Worm (Caenorhabditis elegans) whole organism, young adult: ENCODE results near the gene F35C5.3.

Source experiments
- B0336.3 ChIP-seq: fragments of 200-800 bp; sonication (Bioruptor generic); IDR thresholded peaks from 2 replicates; pipeline ENCODE4 v1.3.6; 2022; ENCODE audit warnings: missing genetic modification characterization, missing compliant biosample characterization
- C06A6.2 ChIP-seq: fragments of 200-800 bp; sonication (Bioruptor generic); conservative IDR thresholded peaks from 2 replicates; pipeline ENCODE4 v1.3.6; 2022; ENCODE audit warnings: missing genetic modification characterization, missing compliant biosample characterization
- F23B12.7 ChIP-seq: sonication (generic microtip); optimal IDR thresholded peaks from 2 replicates; lab custom pipeline; 2017; ENCODE audit warnings: missing genetic modification characterization, mild to moderate bottlenecking, missing compliant biosample characterization, antibody characterized with exemption, moderate library complexity; ENCODE audit not compliant: insufficient read depth
- F33H1.4 ChIP-seq: fragments of 200-800 bp; sonication (Bioruptor generic); IDR thresholded peaks from 2 replicates; pipeline ENCODE4 v1.3.6; 2022; ENCODE audit warnings: missing genetic modification reagents, missing genetic modification characterization, missing compliant biosample characterization
- F39B2.1 ChIP-seq: fragments of 200-800 bp; sonication (Bioruptor generic); IDR thresholded peaks from 2 replicates; pipeline ENCODE4 v1.3.6; 2022; ENCODE audit warnings: missing genetic modification reagents, missing genetic modification characterization, missing compliant biosample characterization
- F52B5.7 ChIP-seq: sonication (generic microtip); optimal IDR thresholded peaks from 2 replicates; lab custom pipeline; 2016; ENCODE audit warnings: mild to moderate bottlenecking, missing genetic modification characterization, missing compliant biosample characterization
- F57C9.4 ChIP-seq: sonication (generic microtip); optimal IDR thresholded peaks from 2 replicates; lab custom pipeline; 2017; ENCODE audit warnings: mild to moderate bottlenecking, missing genetic modification characterization, missing compliant biosample characterization
- T07F8.4 ChIP-seq: sonication (generic microtip); optimal IDR thresholded peaks from 2 replicates; lab custom pipeline; 2016; ENCODE audit warnings: mild to moderate bottlenecking, missing genetic modification characterization, moderate library complexity, missing compliant biosample characterization
- Y53F4B.3 ChIP-seq: fragments of 200-800 bp; sonication (Bioruptor generic); IDR thresholded peaks from 2 replicates; pipeline ENCODE4 v1.3.6; 2022; ENCODE audit warnings: missing genetic modification reagents, missing genetic modification characterization, missing compliant biosample characterization
- Y79H2A.3 ChIP-seq: fragments of 200-800 bp; sonication (Bioruptor generic); conservative IDR thresholded peaks from 2 replicates; pipeline ENCODE4 v1.3.6; 2022; ENCODE audit warnings: missing genetic modification reagents, missing genetic modification characterization, missing compliant biosample characterization
- Y95B8A.8 ChIP-seq: fragments of 200-800 bp; sonication (Bioruptor generic); IDR thresholded peaks from 2 replicates; pipeline ENCODE4 v1.3.6; 2022; ENCODE audit warnings: missing genetic modification reagents, missing genetic modification characterization, missing compliant biosample characterization
- aptf-2 ChIP-seq: fragments of 200-800 bp; sonication (Bioruptor generic); conservative IDR thresholded peaks from 2 replicates; pipeline ENCODE4 v1.3.6; 2022; ENCODE audit warnings: missing genetic modification reagents, missing genetic modification characterization, missing compliant biosample characterization
- atf-7 ChIP-seq: sonication (generic microtip); optimal IDR thresholded peaks from 2 replicates; lab custom pipeline; 2017; ENCODE audit warnings: mild to moderate bottlenecking, missing genetic modification characterization, missing compliant biosample characterization
- attf-5 ChIP-seq: fragments of 200-800 bp; sonication (Bioruptor generic); optimal IDR thresholded peaks from 2 replicates; lab custom pipeline; 2018; ENCODE audit warnings: mild to moderate bottlenecking, missing genetic modification characterization, missing compliant biosample characterization
- attf-6 ChIP-seq: fragments of 200-800 bp; sonication (Bioruptor generic); IDR thresholded peaks from 2 replicates; pipeline ENCODE4 v1.3.6; 2022; ENCODE audit warnings: missing genetic modification reagents, missing genetic modification characterization, missing compliant biosample characterization
- cebp-1 ChIP-seq, 2 experiments: fragments of 200-800 bp in 1 of 2; sonication (Bioruptor generic) in 1 of 2; sonication (generic microtip) in 1 of 2; IDR thresholded peaks in 1 of 2; optimal IDR thresholded peaks in 1 of 2; 2 replicates each; pipeline versions ENCODE4 v1.3.6 to Lab custom; 2017 to 2022; ENCODE audit warnings: missing compliant biosample characterization in 2 of 2, missing genetic modification characterization in 2 of 2, mild to moderate bottlenecking in 1 of 2, missing genetic modification reagents in 1 of 2, moderate library complexity in 1 of 2
- ceh-27 ChIP-seq: fragments of 200-800 bp; sonication (Bioruptor generic); optimal IDR thresholded peaks from 2 replicates; lab custom pipeline; 2018; ENCODE audit warnings: mild to moderate bottlenecking, missing genetic modification characterization, moderate library complexity, missing compliant biosample characterization
- ceh-58 ChIP-seq: fragments of 200-800 bp; sonication (Bioruptor generic); IDR thresholded peaks from 2 replicates; pipeline ENCODE4 v1.3.6; 2022; ENCODE audit warnings: missing genetic modification characterization, missing compliant biosample characterization
- chd-7 ChIP-seq: sonication (generic microtip); optimal IDR thresholded peaks from 2 replicates; lab custom pipeline; 2016; ENCODE audit warnings: mild to moderate bottlenecking, missing genetic modification characterization, moderate library complexity, missing compliant biosample characterization
- egl-18 ChIP-seq: fragments of 200-800 bp; sonication (Bioruptor generic); IDR thresholded peaks from 2 replicates; pipeline ENCODE4 v1.3.6; 2022; ENCODE audit warnings: missing genetic modification reagents, missing genetic modification characterization, missing compliant biosample characterization
- ekl-4 ChIP-seq: fragments of 200-800 bp; sonication (Bioruptor generic); IDR thresholded peaks from 2 replicates; pipeline ENCODE4 v1.3.6; 2022; ENCODE audit warnings: missing genetic modification reagents, missing genetic modification characterization, missing compliant biosample characterization
- ets-4 ChIP-seq: fragments of 200-800 bp; sonication (Bioruptor generic); optimal IDR thresholded peaks from 2 replicates; lab custom pipeline; 2018; ENCODE audit warnings: mild to moderate bottlenecking, missing genetic modification characterization, missing compliant biosample characterization
- hlh-12 ChIP-seq: sonication (generic microtip); optimal IDR thresholded peaks from 2 replicates; lab custom pipeline; 2016; ENCODE audit warnings: missing genetic modification characterization, missing compliant biosample characterization
- hmg-1.2 ChIP-seq: fragments of 200-800 bp; sonication (Bioruptor generic); IDR thresholded peaks from 2 replicates; pipeline ENCODE4 v1.3.6; 2022; ENCODE audit warnings: missing genetic modification reagents, missing genetic modification characterization, missing compliant biosample characterization
- hrde-1 ChIP-seq: sonication (generic microtip); optimal IDR thresholded peaks from 2 replicates; lab custom pipeline; 2016; ENCODE audit warnings: missing genetic modification characterization, mild to moderate bottlenecking, missing compliant biosample characterization, moderate library complexity, missing genotype, missing genetic modification reagents, borderline replicate concordance
- hsf-1 ChIP-seq: fragments of 200-800 bp; sonication (Bioruptor generic); IDR thresholded peaks from 2 replicates; pipeline ENCODE4 v1.3.6; 2022; ENCODE audit warnings: missing genetic modification reagents, missing genetic modification characterization, missing compliant biosample characterization
- lin-35 ChIP-seq, 3 experiments: fragments of 150-350 bp in 2 of 3; sonication (generic microtip) in 1 of 3; optimal IDR thresholded peaks; 2 replicates each; lab custom pipeline; 2014 to 2018; ENCODE audit warnings: missing biosample characterization in 3 of 3, missing genetic modification characterization in 3 of 3, missing genetic modification reagents in 3 of 3
- lin-40 ChIP-seq: sonication (generic microtip); optimal IDR thresholded peaks from 2 replicates; lab custom pipeline; 2016; ENCODE audit warnings: missing genetic modification characterization, mild to moderate bottlenecking, missing compliant biosample characterization, missing genotype, missing genetic modification reagents
- lin-54 ChIP-seq: fragments of 200-800 bp; sonication (Bioruptor generic); optimal IDR thresholded peaks from 2 replicates; lab custom pipeline; 2018; ENCODE audit warnings: mild to moderate bottlenecking, missing genetic modification characterization, missing compliant biosample characterization
- madf-10 ChIP-seq: sonication (generic microtip); optimal IDR thresholded peaks from 2 replicates; lab custom pipeline; 2016; ENCODE audit warnings: mild to moderate bottlenecking, missing genetic modification characterization, missing compliant biosample characterization
- madf-3 ChIP-seq: fragments of 200-800 bp; sonication (Bioruptor generic); IDR thresholded peaks from 2 replicates; pipeline ENCODE4 v1.3.6; 2022; ENCODE audit warnings: missing genetic modification reagents, missing genetic modification characterization, missing compliant biosample characterization
- madf-6 ChIP-seq: fragments of 200-800 bp; sonication (Bioruptor generic); IDR thresholded peaks from 2 replicates; pipeline ENCODE4 v1.3.6; 2022; ENCODE audit warnings: missing genetic modification reagents, missing genetic modification characterization, missing compliant biosample characterization
- mcd-1 ChIP-seq: fragments of 200-800 bp; sonication (Bioruptor generic); IDR thresholded peaks from 2 replicates; pipeline ENCODE4 v1.3.6; 2022; ENCODE audit warnings: missing genetic modification reagents, missing genetic modification characterization, missing compliant biosample characterization
- nfyb-1 ChIP-seq: fragments of 200-800 bp; sonication (Bioruptor generic); IDR thresholded peaks from 2 replicates; pipeline ENCODE4 v1.3.6; 2022; ENCODE audit warnings: missing genetic modification reagents, missing genetic modification characterization, missing compliant biosample characterization
- nhr-90 ChIP-seq: sonication (generic microtip); optimal IDR thresholded peaks from 2 replicates; lab custom pipeline; 2016; ENCODE audit warnings: missing genotype, mild to moderate bottlenecking, missing genetic modification characterization, missing compliant biosample characterization
- sdz-38 ChIP-seq: sonication (generic microtip); optimal IDR thresholded peaks from 2 replicates; lab custom pipeline; 2016; ENCODE audit warnings: missing genotype, missing genetic modification characterization, missing compliant biosample characterization
- snpc-4 ChIP-seq, 5 experiments: fragments of 150-350 bp in 1 of 5; sonication (generic microtip) in 4 of 5; optimal IDR thresholded peaks; 2 replicates each; lab custom pipeline; 2014 to 2018; ENCODE audit warnings: missing genetic modification characterization in 5 of 5, missing biosample characterization in 3 of 5, antibody characterized with exemption in 2 of 5, mild to moderate bottlenecking in 2 of 5, missing compliant biosample characterization in 2 of 5, missing genotype in 2 of 5, moderate library complexity in 2 of 5, missing genetic modification reagents in 1 of 5
- tbp1 ChIP-seq: fragments of 200-800 bp; sonication (Bioruptor generic); optimal IDR thresholded peaks from 2 replicates; lab custom pipeline; 2018; ENCODE audit warnings: mild to moderate bottlenecking, missing genetic modification characterization, missing compliant biosample characterization
- tlf-1 ChIP-seq: fragments of 200-800 bp; sonication (Bioruptor generic); optimal IDR thresholded peaks from 2 replicates; lab custom pipeline; 2018; ENCODE audit warnings: mild to moderate bottlenecking, missing genetic modification characterization, missing compliant biosample characterization
- zfh-2 ChIP-seq: fragments of 200-800 bp; sonication (Bioruptor generic); conservative IDR thresholded peaks from 2 replicates; pipeline ENCODE4 v1.3.6; 2022; ENCODE audit warnings: missing genetic modification reagents, missing genetic modification characterization, missing compliant biosample characterization

F35C5.3 gene

DNA sequence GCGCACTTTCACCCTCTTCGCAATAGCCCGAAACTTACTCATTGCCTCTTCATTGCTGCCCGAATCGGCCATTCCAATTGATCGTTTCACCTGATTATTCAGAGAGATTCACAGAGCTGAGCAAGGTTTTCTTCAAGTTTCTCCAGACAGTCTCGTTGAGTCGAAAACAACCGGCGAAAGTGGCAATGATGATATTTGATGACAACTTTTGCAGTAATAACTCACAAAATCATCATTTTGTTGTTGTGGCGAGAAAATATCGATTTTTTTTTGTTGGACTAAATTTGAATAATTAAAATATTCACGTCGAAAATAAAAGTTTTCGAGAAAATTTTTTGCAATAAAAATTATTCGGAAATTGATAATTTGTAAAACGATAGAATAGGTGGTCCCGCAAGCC lies 23.0 kb upstream of the F35C5.3 start, which contains the start of gene snf-5 (continued):
- TF ChIP-seq ets-4 (GFP tag; lab: Kevin White, UChicago): no peak

DNA sequence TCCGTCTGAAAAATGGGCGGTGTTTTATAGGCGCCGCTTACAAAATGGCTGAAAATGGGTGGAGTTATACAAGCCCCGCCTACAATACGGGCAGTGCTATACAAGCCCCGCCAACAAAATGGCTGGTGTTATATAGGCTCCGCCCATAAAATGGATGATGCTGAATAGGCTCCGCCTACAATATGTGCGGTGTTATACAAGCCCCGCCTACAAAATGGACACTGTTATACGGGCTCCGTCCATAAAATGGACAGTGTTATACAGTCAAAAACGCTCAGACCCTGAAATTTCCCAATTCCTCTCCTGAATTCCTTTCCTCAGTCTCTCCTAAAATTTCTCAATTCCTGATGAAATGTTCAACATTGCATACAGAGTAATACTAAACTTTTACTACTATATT lies 22.5 kb upstream of the F35C5.3 start:
- 0 out of 2 replicates have a peak, but pooled peaks have one; percentile 5 for TF ChIP-seq F33H1.4 (GFP tag; lab: Robert Waterston, UW)
- no peak for TF ChIP-seq F57C9.4 (tag; lab: Kevin White, UChicago)
- 0 out of 2 replicates have a peak, but pooled peaks have one; percentile 30 for TF ChIP-seq hsf-1
- 0 out of 2 replicates have a peak, but pooled peaks have one; percentile 10 for TF ChIP-seq aptf-2 (GFP tag; lab: Robert Waterston, UW)
- peak; percentile 18; the same call in 1 of the 2 replicates for TF ChIP-seq ekl-4
- peak; percentile 78; the same call in 1 of the 2 replicates for TF ChIP-seq madf-3 (GFP tag; lab: Robert Waterston, UW)
- TF ChIP-seq T07F8.4 (tag; lab: Kevin White, UChicago): no peak
- TF ChIP-seq C06A6.2 (GFP tag; lab: Robert Waterston, UW): no peak
- TF ChIP-seq nfyb-1 (GFP tag; lab: Robert Waterston, UW): 0 out of 2 replicates have a peak, but pooled peaks have one; percentile 15
- TF ChIP-seq attf-6: peak; percentile 36; the same call in 1 of the 2 replicates
- TF ChIP-seq F52B5.7 (tag; lab: Kevin White, UChicago): peak; percentile 17
- TF ChIP-seq, all 124 proteins: peak for 8

- TF ChIP-seq nfyb-1 (GFP tag; lab: Robert Waterston, UW): 0 out of 2 replicates have a peak, but pooled peaks have one; percentile 48
- no peak for TF ChIP-seq sdz-38
- TF ChIP-seq madf-6: 0 out of 2 replicates have a peak, but pooled peaks have one; percentile 17
Measured at ce11 chrII:12878071-12878668, 10.4 kb upstream of the F35C5.3 start, which contains the start of gene gsy-1. gsy-1 (minus strand) TSS chrII:12878121.

DNA sequence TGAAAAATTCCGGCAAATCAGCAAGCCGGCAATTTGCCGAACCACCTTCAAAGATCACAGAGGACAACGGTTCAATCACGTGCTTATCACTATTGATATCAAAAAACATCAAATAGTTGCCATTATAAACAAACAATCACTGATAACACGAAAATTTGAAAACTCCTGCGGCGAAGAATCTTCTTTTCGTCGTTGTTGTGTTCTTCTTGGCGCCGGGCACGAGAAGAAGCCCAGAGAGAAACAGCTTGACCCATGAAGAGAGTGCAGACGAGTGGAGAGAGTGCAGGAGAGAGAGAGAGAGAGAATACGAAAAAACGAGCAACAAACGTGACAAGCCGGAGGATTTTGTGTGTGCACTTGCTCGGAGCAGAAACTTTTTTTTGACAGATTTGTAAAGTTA lies 9.9 kb upstream of the F35C5.3 start:
- TF ChIP-seq hmg-1.2 (peak; percentile 75; the same call in 1 of the 2 replicates), lin-35 (GFP tag; optimal IDR thresholded peaks at IDR 0.05; lab: Kevin White, UChicago) (no peak), ceh-27 (peak; percentile 19), ets-4 (GFP tag; lab: Kevin White, UChicago) (peak; percentile 50), F23B12.7 (tag; lab: Kevin White, UChicago) (peak; percentile 54), hrde-1 (tag; lab: Kevin White, UChicago) (no peak), F39B2.1 (no peak), chd-7 (tag; lab: Kevin White, UChicago) (peak; percentile 60), nfyb-1 (GFP tag; lab: Robert Waterston, UW) (no peak), Y53F4B.3 (no peak), ceh-58 (GFP tag; lab: Robert Waterston, UW) (no peak), tbp1 (GFP tag; lab: Kevin White, UChicago) (peak; percentile 62), zfh-2 (GFP tag; lab: Robert Waterston, UW) (peak; percentile 75), snpc-4 (GFP tag; optimal IDR thresholded peaks at IDR 0.05; lab: Kevin White, UChicago) (no peak), snpc-4 (tag; optimal IDR thresholded peaks at IDR 0.05; lab: Kevin White, UChicago) (peak in 3 of 4 experiments; percentile 8 to 50 (median 17)), Y79H2A.3 (GFP tag; lab: Robert Waterston, UW) (no peak), atf-7 (tag; lab: Kevin White, UChicago) (peak; percentile 45), egl-18 (no peak), mcd-1 (GFP tag; lab: Robert Waterston, UW) (0 out of 2 replicates have a peak, but pooled peaks have one; percentile 22), madf-10 (tag; lab: Kevin White, UChicago) (peak; percentile 67), tlf-1 (GFP tag; lab: Kevin White, UChicago) (peak; percentile 40), attf-5 (GFP tag; lab: Kevin White, UChicago) (peak; percentile 57), lin-54 (GFP tag; lab: Kevin White, UChicago) (peak; percentile 14), madf-6 (0 out of 2 replicates have a peak, but pooled peaks have one; percentile 19), cebp-1 (GFP tag; IDR thresholded peaks at IDR 0.05; lab: Robert Waterston, UW) (no peak), cebp-1 (tag; optimal IDR thresholded peaks at IDR 0.05; lab: Kevin White, UChicago) (peak; percentile 71), B0336.3 (GFP tag; lab: Robert Waterston, UW) (peak; percentile 77; the same call in 1 of the 2 replicates), nhr-90 (tag; lab: Kevin White, UChicago) (peak; percentile 29), Y95B8A.8 (GFP tag; lab: Robert Waterston, UW) (0 out of 2 replicates have a peak, but pooled peaks have one; percentile 59), lin-40 (tag; lab: Kevin White, UChicago) (peak; percentile 53), hlh-12 (tag; lab: Kevin White, UChicago) (no peak)
